Worm (Caenorhabditis elegans) whole organism, early embryonic: ENCODE measurements around the gene F49F1.2.

Source experiments
- ceh-36 ChIP-seq: sonication (generic microtip); optimal IDR thresholded peaks from 2 replicates; lab custom pipeline; 2016; ENCODE audit warnings: missing genetic modification characterization, inconsistent platforms, missing compliant biosample characterization
- tbx-11 ChIP-seq: fragments of 200-800 bp; sonication (Bioruptor generic); IDR thresholded peaks from 2 replicates; pipeline ENCODE4 v1.3.6; 2022; ENCODE audit warnings: missing genetic modification characterization, missing compliant biosample characterization

DNA sequence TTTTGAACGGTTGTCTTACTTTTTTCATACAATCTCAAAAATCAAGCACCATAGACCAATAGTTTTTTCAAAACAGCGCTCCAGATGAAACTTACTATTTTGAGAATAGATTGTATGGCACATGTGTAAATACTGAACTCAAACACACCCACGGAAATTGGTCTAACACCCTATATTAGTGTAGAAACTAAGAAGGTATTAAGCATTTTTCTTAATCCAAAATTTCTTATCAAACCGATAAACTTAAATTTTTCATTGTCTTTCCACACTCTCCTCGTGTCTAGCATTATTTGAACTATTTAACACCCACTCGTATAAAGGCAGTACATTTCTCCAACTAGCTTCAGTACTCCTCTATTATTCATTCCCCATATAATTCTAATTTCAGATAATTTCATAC is 34.4 kb downstream of the F49F1.2 start:
- TF ChIP-seq tbx-11 (GFP tag; lab: Robert Waterston, UW) (no peak), ceh-36 (tag; lab: Kevin White, UChicago) (no peak)
